Fruit fly (Drosophila melanogaster) whole organism, embryonic: ENCODE data around the gene CG45546.

Experiments
- Ada2b ChIP-seq: fragments of 200-800 bp; sonication (Bioruptor generic); IDR thresholded peaks from 2 replicates; pipeline ENCODE4 v1.3.6; 2022; ENCODE audit warnings: missing biosample characterization, missing genetic modification characterization
- Adf1 ChIP-seq: fragments of 200-800 bp; sonication (Bioruptor generic); IDR thresholded peaks from 2 replicates; pipeline ENCODE4 v1.3.6; 2022; ENCODE audit warnings: missing biosample characterization, missing genetic modification characterization
- BEAF-32 ChIP-seq: fragments of 200-800 bp; sonication (Bioruptor generic); optimal IDR thresholded peaks from 3 replicates; lab custom pipeline; 2017; ENCODE audit warnings: missing biosample characterization, missing genetic modification characterization, mild to moderate bottlenecking, moderate library complexity, missing genetic modification reagents
- CG10267 ChIP-seq: fragments of 200-800 bp; sonication (Bioruptor generic); optimal IDR thresholded peaks from 2 replicates; lab custom pipeline; 2018; ENCODE audit warnings: missing biosample characterization, mild to moderate bottlenecking, missing genetic modification characterization, moderate library complexity
- CG10321 ChIP-seq: fragments of 200-800 bp; sonication (Bioruptor generic); IDR thresholded peaks from 2 replicates; pipeline ENCODE4 v1.3.6; 2022; ENCODE audit warnings: missing biosample characterization, missing genetic modification characterization
- CG10462 ChIP-seq: fragments of 200-800 bp; sonication (Bioruptor generic); optimal IDR thresholded peaks from 2 replicates; lab custom pipeline; 2016; ENCODE audit warnings: missing biosample characterization, missing genetic modification characterization
- CG10979 ChIP-seq: fragments of 200-800 bp; sonication (Bioruptor generic); optimal IDR thresholded peaks from 2 replicates; lab custom pipeline; 2018; ENCODE audit warnings: missing biosample characterization, mild to moderate bottlenecking, missing genetic modification characterization, moderate library complexity
- CG11085 ChIP-seq: fragments of 200-800 bp; sonication (Bioruptor generic); IDR thresholded peaks from 2 replicates; pipeline ENCODE4 v1.3.6; 2022; ENCODE audit warnings: missing biosample characterization, missing genetic modification characterization
- CG11723 ChIP-seq: fragments of 200-800 bp; sonication (Bioruptor generic); optimal IDR thresholded peaks from 2 replicates; lab custom pipeline; 2017; ENCODE audit warnings: missing biosample characterization, mild to moderate bottlenecking, missing genetic modification characterization
- CG12391 ChIP-seq: fragments of 200-800 bp; sonication (Bioruptor generic); optimal IDR thresholded peaks from 3 replicates; lab custom pipeline; 2018; ENCODE audit warnings: missing biosample characterization, mild to moderate bottlenecking, missing genetic modification characterization, moderate library complexity
- CG13296 ChIP-seq: fragments of 200-800 bp; sonication (Bioruptor generic); optimal IDR thresholded peaks from 3 replicates; lab custom pipeline; 2018; ENCODE audit warnings: missing biosample characterization, mild to moderate bottlenecking, missing genetic modification characterization
- CG13894 ChIP-seq: fragments of 200-800 bp; sonication (Bioruptor generic); optimal IDR thresholded peaks from 3 replicates; lab custom pipeline; 2018; ENCODE audit warnings: missing biosample characterization, mild to moderate bottlenecking, missing genetic modification characterization, moderate library complexity
- CG14667 ChIP-seq: fragments of 200-800 bp; sonication (Bioruptor generic); IDR thresholded peaks from 2 replicates; pipeline ENCODE4 v1.3.6; 2022; ENCODE audit warnings: missing biosample characterization, missing genetic modification characterization
- CG14860 ChIP-seq: fragments of 200-800 bp; sonication (Bioruptor generic); IDR thresholded peaks from 3 replicates; pipeline ENCODE4 v1.3.6; 2022; ENCODE audit warnings: missing biosample characterization, missing genetic modification characterization; ENCODE audit not compliant: partially characterized antibody
- CG15269 ChIP-seq: fragments of 200-800 bp; sonication (Bioruptor generic); optimal IDR thresholded peaks from 2 replicates; lab custom pipeline; 2018; ENCODE audit warnings: missing biosample characterization, mild to moderate bottlenecking, missing genetic modification characterization, moderate library complexity
- CG1603 ChIP-seq: fragments of 200-800 bp; sonication (Bioruptor generic); optimal IDR thresholded peaks from 2 replicates; lab custom pipeline; 2019; ENCODE audit warnings: missing biosample characterization, mild to moderate bottlenecking, missing genetic modification characterization, moderate library complexity
- CG17186 ChIP-seq: fragments of 200-800 bp; sonication (Bioruptor generic); optimal IDR thresholded peaks from 3 replicates; lab custom pipeline; 2017; ENCODE audit warnings: missing biosample characterization, missing genetic modification reagents, missing genetic modification characterization
- CG18011 ChIP-seq: fragments of 200-800 bp; sonication (Bioruptor generic); optimal IDR thresholded peaks from 2 replicates; lab custom pipeline; 2017; ENCODE audit warnings: missing biosample characterization, missing genetic modification characterization, mild to moderate bottlenecking, moderate library complexity, missing genotype
- CG18599 ChIP-seq: fragments of 200-800 bp; sonication (Bioruptor generic); optimal IDR thresholded peaks from 3 replicates; lab custom pipeline; 2017; ENCODE audit warnings: missing biosample characterization, missing genetic modification characterization, mild to moderate bottlenecking, moderate library complexity, missing genetic modification reagents
- CG2116 ChIP-seq: fragments of 200-800 bp; sonication (Bioruptor generic); optimal IDR thresholded peaks from 3 replicates; lab custom pipeline; 2018; ENCODE audit warnings: missing biosample characterization, mild to moderate bottlenecking, missing genetic modification characterization
- CG2875 ChIP-seq: fragments of 200-800 bp; sonication (Bioruptor generic); optimal IDR thresholded peaks from 2 replicates; lab custom pipeline; 2017; ENCODE audit warnings: missing biosample characterization, mild to moderate bottlenecking, missing genetic modification characterization, missing genetic modification reagents
- CG8281 ChIP-seq: fragments of 200-800 bp; sonication (Bioruptor generic); optimal IDR thresholded peaks from 2 replicates; lab custom pipeline; 2018; ENCODE audit warnings: missing biosample characterization, mild to moderate bottlenecking, missing genetic modification characterization, moderate library complexity
- CG8924 ChIP-seq: fragments of 200-800 bp; optimal IDR thresholded peaks from 3 replicates; lab custom pipeline; 2019; ENCODE audit warnings: missing biosample characterization, mild to moderate bottlenecking, missing genetic modification characterization, moderate library complexity
- CG8944 ChIP-seq: fragments of 200-800 bp; sonication (Bioruptor generic); optimal IDR thresholded peaks from 3 replicates; lab custom pipeline; 2016; ENCODE audit warnings: missing biosample characterization, missing genetic modification characterization
- CG9215 ChIP-seq: fragments of 200-800 bp; sonication (Bioruptor generic); IDR thresholded peaks from 2 replicates; pipeline ENCODE4 v1.3.6; 2022; ENCODE audit warnings: missing biosample characterization, missing genetic modification characterization
- Dbx ChIP-seq: fragments of 200-800 bp; sonication (Bioruptor generic); IDR thresholded peaks from 3 replicates; pipeline ENCODE4 v1.3.6; 2022; ENCODE audit warnings: missing biosample characterization, missing genetic modification characterization
- Dip3 ChIP-seq: fragments of 200-800 bp; sonication (Bioruptor generic); optimal IDR thresholded peaks from 3 replicates; lab custom pipeline; 2016; ENCODE audit warnings: missing biosample characterization, missing genetic modification characterization
- HLH54F ChIP-seq: fragments of 200-800 bp; sonication (Bioruptor generic); optimal IDR thresholded peaks from 3 replicates; lab custom pipeline; 2016; ENCODE audit warnings: missing biosample characterization, missing genetic modification characterization
- Max ChIP-seq: fragments of 200-800 bp; sonication (Bioruptor generic); optimal IDR thresholded peaks from 2 replicates; lab custom pipeline; 2016; ENCODE audit warnings: missing biosample characterization, mild to moderate bottlenecking, missing genetic modification characterization
- Poxn ChIP-seq: fragments of 200-800 bp; sonication (Bioruptor generic); IDR thresholded peaks from 2 replicates; pipeline ENCODE4 v1.3.6; 2022; ENCODE audit warnings: missing biosample characterization, missing genetic modification characterization
- Sin3A ChIP-seq: fragments of >200 bp; optimal IDR thresholded peaks from 2 replicates; lab custom pipeline; 2018
- Sry-β ChIP-seq: fragments of 200-800 bp; sonication (Bioruptor generic); optimal IDR thresholded peaks from 2 replicates; lab custom pipeline; 2018; ENCODE audit warnings: missing biosample characterization, mild to moderate bottlenecking, missing genetic modification characterization, moderate library complexity
- aop ChIP-seq: fragments of 200-800 bp; sonication (Bioruptor generic); IDR thresholded peaks from 2 replicates; pipeline ENCODE4 v1.3.6; 2022; ENCODE audit warnings: missing biosample characterization, missing genetic modification characterization
- ase ChIP-seq: fragments of 200-800 bp; sonication (Bioruptor generic); IDR thresholded peaks from 3 replicates; pipeline ENCODE4 v1.3.6; 2022; ENCODE audit warnings: missing biosample characterization, missing genetic modification characterization
- bab2 ChIP-seq: fragments of 200-800 bp; sonication (Bioruptor generic); optimal IDR thresholded peaks from 2 replicates; lab custom pipeline; 2016; ENCODE audit warnings: missing biosample characterization, missing genetic modification characterization
- bsh ChIP-seq, 2 experiments: fragments of 200-800 bp; sonication (Bioruptor generic); optimal IDR thresholded peaks; 2 replicates each; lab custom pipeline; 2017 to 2018; ENCODE audit warnings: mild to moderate bottlenecking in 2 of 2, missing biosample characterization in 2 of 2, missing genetic modification characterization in 2 of 2, moderate library complexity in 1 of 2
- chm ChIP-seq: fragments of 200-800 bp; sonication (Bioruptor generic); IDR thresholded peaks from 2 replicates; pipeline ENCODE4 v1.3.6; 2022; ENCODE audit warnings: missing biosample characterization, missing genetic modification characterization
- ci ChIP-seq: fragments of 200-800 bp; sonication (Bioruptor generic); IDR thresholded peaks from 3 replicates; pipeline ENCODE4 v1.3.6; 2022; ENCODE audit warnings: missing biosample characterization, missing genetic modification characterization
- danr ChIP-seq: fragments of 200-800 bp; sonication (Bioruptor generic); IDR thresholded peaks from 2 replicates; pipeline ENCODE4 v1.3.6; 2022; ENCODE audit warnings: missing biosample characterization, missing genetic modification characterization
- her ChIP-seq: fragments of 200-800 bp; sonication (Bioruptor generic); optimal IDR thresholded peaks from 2 replicates; lab custom pipeline; 2016; ENCODE audit warnings: missing biosample characterization, missing genetic modification characterization
- klu ChIP-seq: fragments of 200-800 bp; sonication (Bioruptor generic); IDR thresholded peaks from 2 replicates; pipeline ENCODE4 v1.3.6; 2022; ENCODE audit warnings: missing biosample characterization, missing genetic modification characterization
- knrl ChIP-seq: fragments of 200-800 bp; sonication (Bioruptor generic); IDR thresholded peaks from 3 replicates; pipeline ENCODE4 v1.3.6; 2022; ENCODE audit warnings: missing biosample characterization, missing genetic modification characterization; ENCODE audit not compliant: partially characterized antibody
- lola ChIP-seq, 3 experiments: fragments of >200 bp in 2 of 3; fragments of 200-800 bp in 1 of 3; sonication (Bioruptor generic) in 1 of 3; optimal IDR thresholded peaks; 2 replicates each; lab custom pipeline; 2017 to 2019; ENCODE audit warnings: missing biosample characterization in 3 of 3, missing genetic modification characterization in 3 of 3, mild to moderate bottlenecking in 1 of 3, moderate library complexity in 1 of 3
- pan ChIP-seq, 4 experiments: fragments of >200 bp in 3 of 4; fragments of 200-800 bp in 1 of 4; sonication (Bioruptor generic) in 1 of 4; optimal IDR thresholded peaks in 3 of 4; IDR thresholded peaks in 1 of 4; 2 replicates each; pipeline versions ENCODE4 v1.3.6 to Lab custom; 2017 to 2022; ENCODE audit warnings: missing biosample characterization in 2 of 4, missing genetic modification characterization in 2 of 4, mixed read lengths in 1 of 4
- pho ChIP-seq: fragments of 200-800 bp; sonication (Bioruptor generic); optimal IDR thresholded peaks from 2 replicates; lab custom pipeline; 2016; ENCODE audit warnings: missing biosample characterization, missing genetic modification characterization
- shn ChIP-seq: fragments of 200-800 bp; sonication (Bioruptor generic); optimal IDR thresholded peaks from 3 replicates; lab custom pipeline; 2016; ENCODE audit warnings: missing biosample characterization, missing genetic modification characterization
- sima ChIP-seq: fragments of 200-800 bp; sonication (Bioruptor generic); optimal IDR thresholded peaks from 2 replicates; lab custom pipeline; 2016; ENCODE audit warnings: missing biosample characterization, missing genetic modification characterization
- trem ChIP-seq: fragments of 200-800 bp; optimal IDR thresholded peaks from 3 replicates; lab custom pipeline; 2019; ENCODE audit warnings: missing biosample characterization, mild to moderate bottlenecking, missing genetic modification characterization, moderate library complexity
- vfl ChIP-seq: fragments of 200-800 bp; sonication (Bioruptor generic); optimal IDR thresholded peaks from 2 replicates; lab custom pipeline; 2016; ENCODE audit warnings: missing biosample characterization, missing genetic modification characterization

Gene CG45546

dm6 chr3R:29319481-29320289 is 49.5 kb upstream of the CG45546 start, which contains the start of gene Cnx99A (continued):
- TF ChIP-seq lola (GFP tag; optimal IDR thresholded peaks at IDR 0.05; lab: Kevin White, UChicago) (peak in 1 of 3 experiments; percentile 72), CG11723 (GFP tag; lab: Kevin White, UChicago) (peak; percentile 48), knrl (GFP tag; lab: Robert Waterston, UW) (0 out of 3 replicates have a peak, but pooled peaks have one; percentile 14), shn (GFP tag; lab: Kevin White, UChicago) (peak; percentile 54), Sin3A (lab: Kevin White, UChicago) (peak; percentile 9), Max (GFP tag; lab: Kevin White, UChicago) (peak; percentile 64), CG8924 (peak; percentile 82), CG2875 (GFP tag; lab: Kevin White, UChicago) (peak; percentile 51), Ada2b (peak; percentile 81), danr (0 out of 2 replicates have a peak, but pooled peaks have one; percentile 24), HLH54F (peak; percentile 66), CG10267 (peak; percentile 80), trem (tag; lab: Kevin White, UChicago) (peak; percentile 70), BEAF-32 (GFP tag; lab: Kevin White, UChicago) (peak; percentile 71), chm (GFP tag; lab: Robert Waterston, UW) (peak; percentile 76), vfl (GFP tag; lab: Kevin White, UChicago) (peak; percentile 57), bsh (GFP tag; optimal IDR thresholded peaks at IDR 0.05; lab: Kevin White, UChicago) (peak; percentile 41 to 81), CG8944 (peak; percentile 59), Dbx (GFP tag; lab: Robert Waterston, UW) (peak; percentile 83), her (GFP tag; lab: Kevin White, UChicago) (peak; percentile 40), CG2116 (GFP tag; lab: Kevin White, UChicago) (peak; percentile 68), CG13894 (tag; lab: Kevin White, UChicago) (peak; percentile 62), aop (peak; percentile 77; the same call in 1 of the 2 replicates), bab2 (GFP tag; lab: Kevin White, UChicago) (peak; percentile 80)
- TF ChIP-seq, all 482 proteins: peak for 394; not testable (repeated sequence) for 88

dm6 chr3R:29322637-29323036 is 46.5 kb upstream of the CG45546 start:
- no peak for TF ChIP-seq sima (GFP tag; lab: Kevin White, UChicago)
- no peak for TF ChIP-seq ase (GFP tag; lab: Robert Waterston, UW)
- no peak for TF ChIP-seq CG14860 (GFP tag; lab: Robert Waterston, UW)
- no peak for TF ChIP-seq Adf1 (GFP tag; lab: Robert Waterston, UW)
- TF ChIP-seq CG14667, result no peak
- TF ChIP-seq CG9215, result no peak
- TF ChIP-seq CG18599 (GFP tag; lab: Kevin White, UChicago), result peak; percentile 28
- TF ChIP-seq pho (GFP tag; lab: Kevin White, UChicago), result no peak
- no peak for TF ChIP-seq Sry-β
- no peak for TF ChIP-seq CG17186 (GFP tag; lab: Kevin White, UChicago)
- TF ChIP-seq CG11085 (GFP tag; lab: Robert Waterston, UW), result no peak
- TF ChIP-seq pan (optimal IDR thresholded peaks at IDR 0.05; lab: Kevin White, UChicago), result no peak
- peak in 1 of 2 experiments; percentile 11 for TF ChIP-seq pan (GFP tag; optimal IDR thresholded peaks at IDR 0.05 in 1 of 2, IDR thresholded peaks at IDR 0.05 in 1 of 2)
- no peak for TF ChIP-seq CG10979 (tag; lab: Kevin White, UChicago)
- no peak for TF ChIP-seq CG13296
- no peak for TF ChIP-seq CG18011 (GFP tag; lab: Kevin White, UChicago)
- no peak for TF ChIP-seq Dip3
- TF ChIP-seq CG15269, result no peak
- TF ChIP-seq Poxn, result no peak
- no peak for TF ChIP-seq CG12391 (tag; lab: Kevin White, UChicago)
- no peak for TF ChIP-seq CG10462 (GFP tag; lab: Kevin White, UChicago)
- TF ChIP-seq ci, result no peak
- TF ChIP-seq CG10321, result no peak
- TF ChIP-seq CG1603 (tag; lab: Kevin White, UChicago), result no peak
- no peak for TF ChIP-seq CG8281 (tag; lab: Kevin White, UChicago)
- TF ChIP-seq klu, result no peak
